Worm (Caenorhabditis elegans) whole organism, L4/young adult: ENCODE measurements around the gene wrt-7.

Experiments
- W03F9.2 ChIP-seq: fragments of 150-350 bp; optimal IDR thresholded peaks from 2 replicates; lab custom pipeline; 2014; ENCODE audit warnings: missing biosample characterization, missing genetic modification characterization
- dao-5 ChIP-seq: sonication (generic microtip); optimal IDR thresholded peaks from 2 replicates; lab custom pipeline; 2016; ENCODE audit warnings: missing genotype, missing genetic modification characterization, moderate library complexity, missing compliant biosample characterization
- him-1 ChIP-seq: sonication (generic microtip); optimal IDR thresholded peaks from 2 replicates; lab custom pipeline; 2016; ENCODE audit warnings: missing genotype, missing genetic modification reagents, missing genetic modification characterization, missing compliant biosample characterization

DNA sequence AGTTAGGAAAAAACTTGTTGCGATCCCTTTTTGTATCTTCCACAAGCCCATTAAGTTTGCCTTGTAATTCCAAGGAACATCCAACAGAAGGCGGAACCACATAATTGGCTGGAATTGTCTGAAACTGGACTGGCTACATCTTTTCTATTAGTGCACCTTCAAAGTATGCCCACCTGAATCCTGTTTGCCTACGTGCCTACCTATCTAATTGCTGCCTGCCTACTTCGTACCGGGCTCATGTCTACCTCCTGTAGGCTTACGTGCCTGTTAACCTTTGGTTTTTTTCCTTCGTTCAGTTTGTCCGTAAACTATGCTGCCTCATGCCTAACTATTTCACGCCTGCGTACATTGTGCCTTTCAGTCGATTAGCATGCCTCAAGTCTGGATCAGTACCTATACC lies at the start of gene wrt-7:
- TF ChIP-seq dao-5 (tag; lab: Kevin White, UChicago) = no peak
- no peak for TF ChIP-seq him-1 (tag; lab: Kevin White, UChicago)
- no peak for TF ChIP-seq W03F9.2 (tag; lab: Kevin White, UChicago)
